Worm (Caenorhabditis elegans) whole organism, L4 larva: ENCODE data around the gene T06E6.1.

ENCODE experiments used
- F26F4.8 ChIP-seq: fragments of 200-800 bp; sonication (Bioruptor generic); conservative IDR thresholded peaks from 2 replicates; pipeline ENCODE4 v1.3.6; 2022; ENCODE audit warnings: missing genetic modification characterization, missing compliant biosample characterization
- F37D6.2 ChIP-seq: sonication (generic microtip); optimal IDR thresholded peaks from 2 replicates; lab custom pipeline; 2016; ENCODE audit warnings: mild to moderate bottlenecking, missing genetic modification characterization, missing compliant biosample characterization
- ZK337.2 ChIP-seq: fragments of 200-800 bp; sonication (Bioruptor generic); IDR thresholded peaks from 2 replicates; pipeline ENCODE4 v1.3.6; 2022; ENCODE audit warnings: missing genetic modification reagents, missing genetic modification characterization, missing compliant biosample characterization
- ZK546.5 ChIP-seq, 2 experiments: sonication (generic microtip); optimal IDR thresholded peaks; 2 replicates each; lab custom pipeline; 2017; ENCODE audit warnings: missing biosample characterization in 2 of 2, missing genetic modification characterization in 2 of 2
- aha-1 ChIP-seq: fragments of 150-350 bp; peaks from one replicate; lab custom pipeline; 2014; ENCODE audit warnings: missing biosample characterization, missing genetic modification characterization
- arid-1 ChIP-seq: fragments of 200-800 bp; sonication (Bioruptor generic); conservative IDR thresholded peaks from 2 replicates; pipeline ENCODE4 v1.3.6; 2022; ENCODE audit warnings: missing genetic modification reagents, missing genetic modification characterization, missing compliant biosample characterization
- ceh-20 ChIP-seq: fragments of 200-800 bp; sonication (Bioruptor generic); IDR thresholded peaks from 2 replicates; pipeline ENCODE4 v1.3.6; 2022; ENCODE audit warnings: missing genetic modification reagents, missing genetic modification characterization, missing compliant biosample characterization
- ceh-28 ChIP-seq: fragments of 150-350 bp; optimal IDR thresholded peaks from 2 replicates; lab custom pipeline; 2014; ENCODE audit warnings: missing biosample characterization, missing genetic modification reagents, missing genetic modification characterization
- ceh-32 ChIP-seq: sonication (generic microtip); optimal IDR thresholded peaks from 2 replicates; lab custom pipeline; 2016; ENCODE audit warnings: mild to moderate bottlenecking, missing genetic modification characterization, missing compliant biosample characterization; ENCODE audit not compliant: poor library complexity
- ceh-62 ChIP-seq: sonication (generic microtip); optimal IDR thresholded peaks from 2 replicates; lab custom pipeline; 2017; ENCODE audit warnings: missing biosample characterization, missing genetic modification characterization
- daf-16 ChIP-seq, 3 experiments: sonication (generic microtip); optimal IDR thresholded peaks; 2 replicates each; lab custom pipeline; 2016 to 2017; ENCODE audit warnings: missing genetic modification characterization in 3 of 3, missing genetic modification reagents in 3 of 3, mild to moderate bottlenecking in 2 of 3, missing compliant biosample characterization in 2 of 3, missing biosample characterization in 1 of 3, moderate library complexity in 1 of 3
- daf-8 ChIP-seq: fragments of 200-800 bp; sonication (Bioruptor generic); IDR thresholded peaks from 2 replicates; pipeline ENCODE4 v1.3.6; 2022; ENCODE audit warnings: missing genetic modification characterization, missing compliant biosample characterization
- dmd-6 ChIP-seq: fragments of 200-800 bp; sonication (Bioruptor generic); IDR thresholded peaks from 2 replicates; pipeline ENCODE4 v1.3.6; 2022; ENCODE audit warnings: missing genetic modification reagents, missing genetic modification characterization, missing compliant biosample characterization
- dmd-9 ChIP-seq: fragments of 200-800 bp; sonication (Bioruptor generic); IDR thresholded peaks from 2 replicates; pipeline ENCODE4 v1.3.6; 2022; ENCODE audit warnings: missing genetic modification reagents, missing genetic modification characterization, missing compliant biosample characterization
- fos-1 ChIP-seq: fragments of 150-350 bp; optimal IDR thresholded peaks from 2 replicates; lab custom pipeline; 2014; ENCODE audit warnings: missing biosample characterization, missing genetic modification characterization
- hlh-30 ChIP-seq: sonication (generic microtip); optimal IDR thresholded peaks from 2 replicates; lab custom pipeline; 2017; ENCODE audit warnings: antibody characterized with exemption, mild to moderate bottlenecking, missing genetic modification characterization, missing compliant biosample characterization; ENCODE audit not compliant: insufficient read depth
- jun-1 ChIP-seq: fragments of 150-350 bp; optimal IDR thresholded peaks from 2 replicates; lab custom pipeline; 2014; ENCODE audit warnings: missing biosample characterization, missing genetic modification reagents, missing genetic modification characterization
- lin-1 ChIP-seq: fragments of 200-800 bp; sonication (Bioruptor generic); IDR thresholded peaks from 2 replicates; pipeline ENCODE4 v1.3.6; 2022; ENCODE audit warnings: missing genetic modification reagents, missing genetic modification characterization, missing compliant biosample characterization
- lin-15B ChIP-seq: fragments of 150-350 bp; sonication (generic microtip); optimal IDR thresholded peaks from 3 replicates; lab custom pipeline; 2014; ENCODE audit warnings: missing biosample characterization, missing genetic modification characterization
- lin-39 ChIP-seq: fragments of 150-350 bp; optimal IDR thresholded peaks from 2 replicates; lab custom pipeline; 2014; ENCODE audit warnings: missing biosample characterization, missing genetic modification reagents, missing genetic modification characterization
- lir-3 ChIP-seq: sonication (generic microtip); optimal IDR thresholded peaks from 2 replicates; lab custom pipeline; 2016; ENCODE audit warnings: mild to moderate bottlenecking, missing genetic modification characterization, missing compliant biosample characterization
- madf-5 ChIP-seq, 2 experiments: fragments of 200-800 bp; sonication (Bioruptor generic); IDR thresholded peaks; 2 replicates each; pipeline ENCODE4 v1.3.6; 2022; ENCODE audit warnings: missing compliant biosample characterization in 2 of 2, missing genetic modification characterization in 2 of 2
- madf-9 ChIP-seq: fragments of 200-800 bp; sonication (Bioruptor generic); conservative IDR thresholded peaks from 2 replicates; pipeline ENCODE4 v1.3.6; 2022; ENCODE audit warnings: missing genetic modification reagents, missing genetic modification characterization, missing compliant biosample characterization
- nhr-10 ChIP-seq: fragments of 150-350 bp; optimal IDR thresholded peaks from 2 replicates; lab custom pipeline; 2014; ENCODE audit warnings: missing biosample characterization, missing genetic modification characterization
- nhr-25 ChIP-seq: sonication (generic microtip); optimal IDR thresholded peaks from 2 replicates; lab custom pipeline; 2017; ENCODE audit warnings: missing genetic modification characterization, mild to moderate bottlenecking, missing compliant biosample characterization, antibody characterized with exemption, moderate library complexity, borderline replicate concordance; ENCODE audit not compliant: insufficient read depth
- nhr-28 ChIP-seq: fragments of 150-350 bp; optimal IDR thresholded peaks from 2 replicates; lab custom pipeline; 2014; ENCODE audit warnings: missing biosample characterization, missing genetic modification characterization
- nhr-41 ChIP-seq: fragments of 200-800 bp; sonication (Bioruptor generic); IDR thresholded peaks from 2 replicates; pipeline ENCODE4 v1.3.6; 2022; ENCODE audit warnings: missing genetic modification reagents, missing genetic modification characterization, missing compliant biosample characterization
- nhr-42 ChIP-seq: fragments of 200-800 bp; sonication (Bioruptor generic); IDR thresholded peaks from 2 replicates; pipeline ENCODE4 v1.3.6; 2022; ENCODE audit warnings: missing genetic modification characterization, missing compliant biosample characterization
- nhr-77 ChIP-seq: fragments of 150-350 bp; optimal IDR thresholded peaks from 2 replicates; lab custom pipeline; 2014; ENCODE audit warnings: missing biosample characterization, missing genetic modification characterization
- pqm-1 ChIP-seq: sonication (generic microtip); optimal IDR thresholded peaks from 2 replicates; lab custom pipeline; 2017; ENCODE audit warnings: missing biosample characterization, missing genetic modification characterization
- skn-1 ChIP-seq: fragments of 150-350 bp; optimal IDR thresholded peaks from 2 replicates; lab custom pipeline; 2014; ENCODE audit warnings: missing biosample characterization, missing genetic modification characterization
- spr-1 ChIP-seq: sonication (generic microtip); optimal IDR thresholded peaks from 2 replicates; lab custom pipeline; 2016; ENCODE audit warnings: mild to moderate bottlenecking, missing genetic modification characterization, missing compliant biosample characterization
- spr-3 ChIP-seq: fragments of 200-800 bp; sonication (Bioruptor generic); optimal IDR thresholded peaks from 2 replicates; lab custom pipeline; 2018; ENCODE audit warnings: mild to moderate bottlenecking, missing genetic modification characterization, missing compliant biosample characterization
- tag-97 ChIP-seq: fragments of 200-800 bp; sonication (Bioruptor generic); IDR thresholded peaks from 2 replicates; pipeline ENCODE4 v1.3.6; 2022; ENCODE audit warnings: missing genetic modification characterization, missing compliant biosample characterization
- unc-130 ChIP-seq: sonication (generic microtip); optimal IDR thresholded peaks from 2 replicates; lab custom pipeline; 2016; ENCODE audit warnings: missing genetic modification reagents, missing genetic modification characterization, missing compliant biosample characterization
- unc-39 ChIP-seq: sonication (generic microtip); optimal IDR thresholded peaks from 2 replicates; lab custom pipeline; 2017; ENCODE audit warnings: missing biosample characterization, missing genetic modification characterization
- vab-7 ChIP-seq: fragments of 200-800 bp; sonication (Bioruptor generic); IDR thresholded peaks from 2 replicates; pipeline ENCODE4 v1.3.6; 2022; ENCODE audit warnings: missing genetic modification reagents, missing genetic modification characterization, missing compliant biosample characterization
- zip-2 ChIP-seq: fragments of 150-350 bp; optimal IDR thresholded peaks from 2 replicates; lab custom pipeline; 2014; ENCODE audit warnings: missing biosample characterization, missing genetic modification characterization
- ztf-11 ChIP-seq: fragments of 150-350 bp; optimal IDR thresholded peaks from 2 replicates; lab custom pipeline; 2014; ENCODE audit warnings: missing biosample characterization, missing genetic modification characterization

T06E6.1 gene

ce11 chrV:15417822-15418221, 23.1 kb upstream of the T06E6.1 start, which contains the start of gene T06E6.10:
T06E6.10 (plus strand) TSS chrV:15418122.
- TF ChIP-seq nhr-28: no peak
- TF ChIP-seq lin-1 (GFP tag; lab: Robert Waterston, UW): no peak
- no peak for TF ChIP-seq nhr-10
- no peak for TF ChIP-seq F26F4.8 (GFP tag; lab: Robert Waterston, UW)
- no peak for TF ChIP-seq hlh-30 (tag; lab: Kevin White, UChicago)
- TF ChIP-seq madf-5 (GFP tag; IDR thresholded peaks at IDR 0.05; lab: Robert Waterston, UW): no peak
- TF ChIP-seq nhr-25: no peak
- TF ChIP-seq lir-3: no peak
- TF ChIP-seq ceh-62 (tag; lab: Kevin White, UChicago): no peak
- no peak for TF ChIP-seq dmd-6 (GFP tag; lab: Robert Waterston, UW)
- no peak for TF ChIP-seq ztf-11 (tag; lab: Kevin White, UChicago)
- TF ChIP-seq dmd-9: no peak
- TF ChIP-seq lin-39 (tag; lab: Kevin White, UChicago): no peak
- TF ChIP-seq lin-15B (tag; lab: Kevin White, UChicago): no peak
- no peak for TF ChIP-seq F37D6.2 (tag; lab: Kevin White, UChicago)

ce11 chrV:15415951-15416350, 21.2 kb upstream of the T06E6.1 start, which contains the start of gene srh-265:
srh-265 (plus strand) TSS chrV:15416251.
- TF ChIP-seq madf-9: no peak
- TF ChIP-seq vab-7: no peak
- TF ChIP-seq pqm-1 (tag; lab: Kevin White, UChicago): no peak
- no peak for TF ChIP-seq spr-1 (tag; lab: Kevin White, UChicago)
- TF ChIP-seq arid-1 (GFP tag; lab: Robert Waterston, UW): no peak
- no peak for TF ChIP-seq jun-1 (tag; lab: Kevin White, UChicago)
- TF ChIP-seq nhr-42 (GFP tag; lab: Robert Waterston, UW): no peak
- no peak for TF ChIP-seq ceh-28
- no peak for TF ChIP-seq spr-3 (GFP tag; lab: Kevin White, UChicago)
- no peak for TF ChIP-seq daf-16 (GFP tag; optimal IDR thresholded peaks at IDR 0.05; lab: Kevin White, UChicago)
- TF ChIP-seq daf-16 (tag; optimal IDR thresholded peaks at IDR 0.05; lab: Kevin White, UChicago): no peak
- TF ChIP-seq tag-97: no peak
- TF ChIP-seq nhr-28: no peak
- no peak for TF ChIP-seq daf-8 (GFP tag; lab: Robert Waterston, UW)
- no peak for TF ChIP-seq fos-1 (tag; lab: Kevin White, UChicago)
- TF ChIP-seq nhr-77 (tag; lab: Kevin White, UChicago): no peak
- no peak for TF ChIP-seq ceh-32 (tag; lab: Kevin White, UChicago)
- no peak for TF ChIP-seq ztf-11 (tag; lab: Kevin White, UChicago)
- TF ChIP-seq ceh-20 (GFP tag; lab: Robert Waterston, UW): no peak

ce11 chrV:15413847-15414246, 19.1 kb upstream of the T06E6.1 start, which contains the start of gene srh-264:
srh-264 (plus strand) TSS chrV:15414147.
- TF ChIP-seq zip-2 (tag; lab: Kevin White, UChicago) (no peak), aha-1 (tag; lab: Kevin White, UChicago) (no peak), ZK337.2 (no peak), unc-130 (no peak), unc-39 (tag; lab: Kevin White, UChicago) (no peak), spr-3 (GFP tag; lab: Kevin White, UChicago) (no peak), nhr-41 (GFP tag; lab: Robert Waterston, UW) (no peak), skn-1 (tag; lab: Kevin White, UChicago) (no peak), ZK546.5 (tag; optimal IDR thresholded peaks at IDR 0.05; lab: Kevin White, UChicago) (no peak)
